Worm (Caenorhabditis elegans) whole organism, late embryonic: ENCODE data around the gene gpcp-2.

Source experiments
- dve-1 ChIP-seq: sonication (generic microtip); optimal IDR thresholded peaks from 2 replicates; lab custom pipeline; 2017; ENCODE audit warnings: antibody characterized with exemption, mild to moderate bottlenecking, missing genetic modification characterization, missing compliant biosample characterization
- pha-4 ChIP-seq: fragments of 150-350 bp; optimal IDR thresholded peaks from 2 replicates; lab custom pipeline; 2018; ENCODE audit warnings: missing biosample characterization, missing genetic modification reagents, missing genetic modification characterization
- sox-2 ChIP-seq: fragments of 200-800 bp; sonication (Bioruptor generic); IDR thresholded peaks from 2 replicates; pipeline ENCODE4 v1.3.6; 2022; ENCODE audit warnings: missing genetic modification reagents, missing genetic modification characterization, missing compliant biosample characterization
- syd-9 ChIP-seq: sonication (generic microtip); optimal IDR thresholded peaks from 2 replicates; lab custom pipeline; 2016; ENCODE audit warnings: mild to moderate bottlenecking, missing genetic modification characterization, moderate library complexity, missing compliant biosample characterization

- TF ChIP-seq pha-4 (tag; lab: Kevin White, UChicago) (no peak), syd-9 (tag; lab: Kevin White, UChicago) (no peak), dve-1 (tag; lab: Kevin White, UChicago) (no peak), sox-2 (GFP tag; lab: Robert Waterston, UW) (no peak)
Measured at ce11 chrII:8052850-8053249, 20.3 kb downstream of the gpcp-2 start, which contains the start of gene T05H10.4.
